Worm (Caenorhabditis elegans) whole organism, late embryonic: ENCODE data around the gene nspg-14.

Experiments used
- C08G9.2 ChIP-seq: sonication (generic microtip); optimal IDR thresholded peaks from 2 replicates; lab custom pipeline; 2016; ENCODE audit warnings: mild to moderate bottlenecking, missing genetic modification characterization, moderate library complexity, missing compliant biosample characterization
- F13H6.1 ChIP-seq: sonication (generic microtip); optimal IDR thresholded peaks from 2 replicates; lab custom pipeline; 2016; ENCODE audit warnings: missing genetic modification characterization, missing compliant biosample characterization
- K02D7.2 ChIP-seq: sonication (generic microtip); optimal IDR thresholded peaks from 2 replicates; lab custom pipeline; 2017; ENCODE audit warnings: mild to moderate bottlenecking, missing genetic modification characterization, missing compliant biosample characterization
- ama-1 ChIP-seq: fragments of 150-350 bp; optimal IDR thresholded peaks from 2 replicates; lab custom pipeline; 2014
- ceh-18 ChIP-seq: sonication (generic microtip); optimal IDR thresholded peaks from 2 replicates; lab custom pipeline; 2016; ENCODE audit warnings: missing genetic modification characterization, missing compliant biosample characterization
- ceh-19 ChIP-seq: fragments of 200-800 bp; sonication (Bioruptor generic); optimal IDR thresholded peaks from 2 replicates; lab custom pipeline; 2018; ENCODE audit warnings: mild to moderate bottlenecking, missing genetic modification characterization, missing compliant biosample characterization
- ceh-22 ChIP-seq: sonication (generic microtip); optimal IDR thresholded peaks from 2 replicates; lab custom pipeline; 2017; ENCODE audit warnings: missing biosample characterization, missing genetic modification characterization
- ceh-30 ChIP-seq: fragments of 150-350 bp; optimal IDR thresholded peaks from 2 replicates; lab custom pipeline; 2014; ENCODE audit warnings: missing biosample characterization, missing genetic modification characterization
- ceh-6 ChIP-seq: fragments of 200-800 bp; sonication (Bioruptor generic); optimal IDR thresholded peaks from 2 replicates; lab custom pipeline; 2018; ENCODE audit warnings: mild to moderate bottlenecking, missing genetic modification characterization, missing compliant biosample characterization
- ceh-9 ChIP-seq: sonication (generic microtip); optimal IDR thresholded peaks from 2 replicates; lab custom pipeline; 2016; ENCODE audit warnings: mild to moderate bottlenecking, missing genetic modification characterization, inconsistent platforms, missing compliant biosample characterization
- dmd-4 ChIP-seq: sonication (generic microtip); optimal IDR thresholded peaks from 2 replicates; lab custom pipeline; 2016; ENCODE audit warnings: borderline replicate concordance, missing genetic modification characterization, missing compliant biosample characterization
- dve-1 ChIP-seq: sonication (generic microtip); optimal IDR thresholded peaks from 2 replicates; lab custom pipeline; 2017; ENCODE audit warnings: antibody characterized with exemption, mild to moderate bottlenecking, missing genetic modification characterization, missing compliant biosample characterization
- elt-2 ChIP-seq: sonication (generic microtip); optimal IDR thresholded peaks from 2 replicates; lab custom pipeline; 2016; ENCODE audit warnings: missing genetic modification reagents, missing genetic modification characterization, missing compliant biosample characterization
- elt-4 ChIP-seq: sonication (generic microtip); optimal IDR thresholded peaks from 2 replicates; lab custom pipeline; 2016; ENCODE audit warnings: missing genetic modification characterization, missing compliant biosample characterization
- ets-4 ChIP-seq: sonication (generic microtip); optimal IDR thresholded peaks from 2 replicates; lab custom pipeline; 2016; ENCODE audit warnings: missing genetic modification characterization, missing compliant biosample characterization
- fkh-10 ChIP-seq: fragments of 150-350 bp; optimal IDR thresholded peaks from 2 replicates; lab custom pipeline; 2014; ENCODE audit warnings: missing biosample characterization, missing genetic modification reagents, missing genetic modification characterization
- fkh-6 ChIP-seq: sonication (generic microtip); optimal IDR thresholded peaks from 2 replicates; lab custom pipeline; 2016; ENCODE audit warnings: missing genetic modification characterization, missing compliant biosample characterization
- gmeb-2 ChIP-seq: sonication (generic microtip); optimal IDR thresholded peaks from 2 replicates; lab custom pipeline; 2016; ENCODE audit warnings: missing genetic modification characterization, inconsistent platforms, missing compliant biosample characterization
- hlh-30 ChIP-seq: sonication (generic microtip); optimal IDR thresholded peaks from 2 replicates; lab custom pipeline; 2017; ENCODE audit warnings: antibody characterized with exemption, missing genetic modification characterization, missing compliant biosample characterization; ENCODE audit not compliant: insufficient read depth
- lin-11 ChIP-seq: fragments of 200-800 bp; sonication (Bioruptor generic); optimal IDR thresholded peaks from 2 replicates; lab custom pipeline; 2018; ENCODE audit warnings: mild to moderate bottlenecking, missing genetic modification characterization, missing compliant biosample characterization
- pag-3 ChIP-seq: sonication (generic microtip); optimal IDR thresholded peaks from 2 replicates; lab custom pipeline; 2016; ENCODE audit warnings: missing compliant biosample characterization, missing genetic modification characterization, borderline replicate concordance
- pax-1 ChIP-seq: fragments of 150-350 bp; optimal IDR thresholded peaks from 2 replicates; lab custom pipeline; 2014; ENCODE audit warnings: missing biosample characterization, missing genetic modification characterization
- pha-4 ChIP-seq: fragments of 150-350 bp; optimal IDR thresholded peaks from 2 replicates; lab custom pipeline; 2018; ENCODE audit warnings: missing biosample characterization, missing genetic modification reagents, missing genetic modification characterization
- pqm-1 ChIP-seq: sonication (generic microtip); optimal IDR thresholded peaks from 2 replicates; lab custom pipeline; 2016; ENCODE audit warnings: missing genetic modification characterization, missing compliant biosample characterization
- pros-1 ChIP-seq: fragments of 150-350 bp; optimal IDR thresholded peaks from 2 replicates; lab custom pipeline; 2014; ENCODE audit warnings: missing biosample characterization, missing genetic modification reagents, missing genetic modification characterization
- rnt-1 ChIP-seq: sonication (generic microtip); optimal IDR thresholded peaks from 2 replicates; lab custom pipeline; 2016; ENCODE audit warnings: missing genetic modification characterization, missing compliant biosample characterization
- sdc-2 ChIP-seq: sonication (generic microtip); optimal IDR thresholded peaks from 2 replicates; lab custom pipeline; 2016; ENCODE audit warnings: missing genotype, missing genetic modification characterization, missing compliant biosample characterization
- sox-4 ChIP-seq: sonication (generic microtip); optimal IDR thresholded peaks from 2 replicates; lab custom pipeline; 2017; ENCODE audit warnings: mild to moderate bottlenecking, missing genetic modification characterization, inconsistent platforms, missing compliant biosample characterization
- syd-9 ChIP-seq: sonication (generic microtip); optimal IDR thresholded peaks from 2 replicates; lab custom pipeline; 2016; ENCODE audit warnings: mild to moderate bottlenecking, missing genetic modification characterization, moderate library complexity, missing compliant biosample characterization
- tbx-2 ChIP-seq: sonication (generic microtip); optimal IDR thresholded peaks from 2 replicates; lab custom pipeline; 2016; ENCODE audit warnings: missing genetic modification characterization, missing compliant biosample characterization
- unc-3 ChIP-seq, 2 experiments: fragments of 200-800 bp in 1 of 2; sonication (Bioruptor generic) in 1 of 2; sonication (generic microtip) in 1 of 2; conservative IDR thresholded peaks in 1 of 2; optimal IDR thresholded peaks in 1 of 2; 2 replicates each; pipeline versions ENCODE4 v1.3.6 to Lab custom; 2016 to 2022; ENCODE audit warnings: missing compliant biosample characterization in 2 of 2, missing genetic modification characterization in 2 of 2, missing genetic modification reagents in 1 of 2
- unc-55 ChIP-seq: sonication (generic microtip); optimal IDR thresholded peaks from 2 replicates; lab custom pipeline; 2017; ENCODE audit warnings: missing biosample characterization, missing genetic modification reagents, missing genetic modification characterization

nspg-14 gene

DNA sequence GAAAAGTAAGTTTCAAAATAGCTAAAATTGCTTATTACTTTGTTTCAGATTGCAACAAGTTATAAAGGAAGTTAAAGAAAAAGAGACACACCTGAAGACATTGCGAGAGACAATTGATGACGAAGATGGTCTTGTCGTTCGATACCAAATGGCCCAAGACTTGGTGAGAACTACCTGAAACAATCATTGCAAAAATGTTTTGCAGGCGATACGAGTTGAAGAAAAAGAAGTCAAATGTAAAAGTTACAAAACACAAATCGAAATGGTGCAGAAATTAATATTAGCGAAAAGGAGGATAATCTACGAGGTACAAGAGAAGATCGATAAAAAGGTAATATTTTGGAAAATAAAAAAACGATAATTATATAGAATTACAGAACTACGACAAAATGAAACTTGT lies 26.8 kb downstream of the nspg-14 start, which contains the start of gene rga-8:
Gene rga-8 (minus strand): TSS at position 101 of the 400 bp plus-strand sequence.
- TF ChIP-seq unc-3 (GFP tag; conservative IDR thresholded peaks at IDR 0.05; lab: Robert Waterston, UW) = no peak
- TF ChIP-seq unc-3 (tag; optimal IDR thresholded peaks at IDR 0.05; lab: Kevin White, UChicago) = no peak
- no peak for TF ChIP-seq hlh-30 (tag; lab: Kevin White, UChicago)
- TF ChIP-seq, all 69 proteins: peak for 0

ce11 chrX:5283531-5283930 lies 30.7 kb downstream of the nspg-14 start, which contains the start of gene vps-41:
Gene vps-41 (plus strand): TSS chrX:5283831.
- TF ChIP-seq gmeb-2 (tag; lab: Kevin White, UChicago) (no peak), fkh-6 (tag; lab: Kevin White, UChicago) (no peak), unc-3 (GFP tag; conservative IDR thresholded peaks at IDR 0.05; lab: Robert Waterston, UW) (no peak), unc-3 (tag; optimal IDR thresholded peaks at IDR 0.05; lab: Kevin White, UChicago) (no peak), dve-1 (no peak), rnt-1 (tag; lab: Kevin White, UChicago) (no peak), F13H6.1 (no peak), ceh-22 (no peak), pag-3 (tag; lab: Kevin White, UChicago) (no peak), sdc-2 (no peak), ceh-9 (tag; lab: Kevin White, UChicago) (no peak), syd-9 (tag; lab: Kevin White, UChicago) (no peak)
- TF ChIP-seq, all 69 proteins: peak for 0

- TF ChIP-seq pha-4 (tag; lab: Kevin White, UChicago) (no peak), ceh-30 (no peak), ceh-19 (GFP tag; lab: Kevin White, UChicago) (no peak), F13H6.1 (no peak), unc-55 (GFP tag; lab: Kevin White, UChicago) (no peak), dmd-4 (tag; lab: Kevin White, UChicago) (no peak), pax-1 (tag; lab: Kevin White, UChicago) (no peak), elt-4 (tag; lab: Kevin White, UChicago) (no peak), ceh-18 (tag; lab: Kevin White, UChicago) (no peak), elt-2 (tag; lab: Kevin White, UChicago) (no peak), sox-4 (tag; lab: Kevin White, UChicago) (no peak), syd-9 (tag; lab: Kevin White, UChicago) (no peak), ceh-6 (GFP tag; lab: Kevin White, UChicago) (no peak), fkh-10 (GFP tag; lab: Kevin White, UChicago) (no peak), gmeb-2 (tag; lab: Kevin White, UChicago) (no peak)
These were observed 36.3 kb downstream of the nspg-14 start for ce11 chrX:5289106-5289505.

DNA sequence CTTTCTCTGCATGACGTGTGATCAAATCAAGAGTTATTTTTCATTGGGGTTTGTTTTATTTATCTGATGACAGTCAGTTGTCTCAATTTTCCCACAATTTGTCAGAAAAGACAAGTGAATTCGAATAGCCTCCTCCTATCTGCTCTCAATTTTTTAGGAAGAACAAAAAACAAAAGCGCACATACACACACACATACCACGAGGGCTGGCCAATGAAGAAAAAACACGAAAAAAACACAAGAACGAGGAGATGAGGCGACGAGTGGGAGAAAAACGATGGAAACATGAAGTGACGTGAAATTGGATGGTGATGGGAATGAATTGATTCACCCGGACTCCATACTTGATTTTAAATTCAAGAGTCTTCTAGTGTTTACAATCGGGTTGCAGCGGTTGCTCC lies 41.0 kb downstream of the nspg-14 start:
- TF ChIP-seq pqm-1 (tag; lab: Kevin White, UChicago) (no peak), ets-4 (tag; lab: Kevin White, UChicago) (no peak), fkh-6 (tag; lab: Kevin White, UChicago) (no peak), fkh-10 (GFP tag; lab: Kevin White, UChicago) (no peak), ama-1 (lab: Kevin White, UChicago) (no peak), K02D7.2 (no peak)

ce11 chrX:5297942-5298611 lies 45.2 kb downstream of the nspg-14 start, which contains the start of gene ift-81:
Gene ift-81 (plus strand): TSS chrX:5298561.
- TF ChIP-seq tbx-2 (tag; lab: Kevin White, UChicago) (no peak), pros-1 (tag; lab: Kevin White, UChicago) (no peak), C08G9.2 (no peak), lin-11 (tag; lab: Kevin White, UChicago) (no peak), fkh-6 (tag; lab: Kevin White, UChicago) (no peak)
